Fruit fly (Drosophila melanogaster): Measurements from ENCODE around the gene cact.

cact gene

DNA sequence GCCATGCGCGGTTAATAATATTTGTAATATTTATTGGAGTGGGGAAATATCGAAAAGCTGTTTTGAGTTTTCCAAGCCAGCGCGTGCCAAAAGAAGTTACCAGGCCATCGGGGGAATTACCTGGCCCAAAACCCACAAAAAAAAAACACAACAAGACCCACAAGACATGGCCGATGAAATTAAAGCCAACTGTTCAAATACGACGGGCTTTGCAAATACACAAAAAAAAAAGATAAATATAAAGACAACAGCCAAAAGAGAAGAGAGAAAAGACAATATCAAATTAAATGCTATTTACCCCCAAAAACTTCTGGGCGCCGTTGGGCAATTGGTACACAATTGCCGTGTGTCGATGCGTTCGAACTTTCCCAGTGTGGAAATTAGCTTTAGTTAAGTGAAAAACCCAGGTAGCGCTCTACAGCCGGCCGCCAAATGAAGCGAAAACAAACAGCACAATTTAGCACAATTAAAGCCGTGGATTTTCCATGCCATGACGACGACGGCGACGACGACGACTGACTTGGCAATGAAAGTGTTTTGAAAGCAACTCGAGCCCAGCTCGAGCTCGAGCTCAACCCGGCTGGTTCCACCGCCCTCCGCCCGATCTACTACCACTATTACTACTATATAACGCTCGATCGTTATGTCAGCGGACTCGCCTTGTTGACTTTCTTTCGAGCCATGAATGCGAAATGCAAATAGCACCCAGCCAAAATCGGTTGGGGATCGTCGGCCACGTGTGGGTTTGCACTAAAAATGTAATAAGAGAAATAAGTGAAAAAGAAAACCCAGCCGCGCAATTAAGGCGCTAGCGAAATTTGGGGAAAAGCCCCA lies 8.0 kb downstream of the cact start (continued):
- TF ChIP-seq BtbVII (GFP tag; optimal IDR thresholded peaks at IDR 0.05) (peak; percentile 63), ab (GFP tag; optimal IDR thresholded peaks at IDR 0.05) (no peak), Nf-YC (tag; optimal IDR thresholded peaks at IDR 0.05) (no peak), pita (GFP tag; optimal IDR thresholded peaks at IDR 0.05) (no peak), disco-r (GFP tag; optimal IDR thresholded peaks at IDR 0.05) (no peak), tap (tag; optimal IDR thresholded peaks at IDR 0.05) (no peak), nmo (GFP tag; optimal IDR thresholded peaks at IDR 0.05) (no peak), CG18619 (GFP tag; optimal IDR thresholded peaks at IDR 0.05) (peak; percentile 40), CG1647 (GFP tag; optimal IDR thresholded peaks at IDR 0.05) (peak; percentile 37), CG10209 (GFP tag; optimal IDR thresholded peaks at IDR 0.05) (peak; percentile 20), br (optimal IDR thresholded peaks at IDR 0.05) (no peak), CG7786 (GFP tag; optimal IDR thresholded peaks at IDR 0.05) (peak; percentile 0), ash1 (GFP tag; optimal IDR thresholded peaks at IDR 0.05) (no peak), CG17186 (GFP tag; optimal IDR thresholded peaks at IDR 0.05) (no peak), CG12659 (GFP tag; optimal IDR thresholded peaks at IDR 0.05) (peak; percentile 51), ken (GFP tag; IDR thresholded peaks at IDR 0.05) (0 out of 3 replicates have a peak, but pooled peaks have one; percentile 13), CG31441 (GFP tag; IDR thresholded peaks at IDR 0.05) (peak; percentile 24; the same call in 1 of the 2 replicates), CG18476 (GFP tag; optimal IDR thresholded peaks at IDR 0.05) (peak; percentile 6), CG13775 (GFP tag; optimal IDR thresholded peaks at IDR 0.05) (no peak), CG4854 (GFP tag; optimal IDR thresholded peaks at IDR 0.05) (no peak), run (tag; optimal IDR thresholded peaks at IDR 0.05) (no peak), Lpt (GFP tag; optimal IDR thresholded peaks at IDR 0.05) (no peak), grn (GFP tag; optimal IDR thresholded peaks at IDR 0.05) (peak; percentile 13), sob (GFP tag; IDR thresholded peaks at IDR 0.05) (peak; percentile 38; the same call in 1 of the 2 replicates), CG12391 (tag; optimal IDR thresholded peaks at IDR 0.05) (peak; percentile 1), Hsf (GFP tag; optimal IDR thresholded peaks at IDR 0.05) (no peak), bowl (GFP tag; IDR thresholded peaks at IDR 0.05) (peak; percentile 4; the same call in 1 of the 2 replicates), yki (optimal IDR thresholded peaks at IDR 0.05) (no peak), CG15011 (GFP tag; optimal IDR thresholded peaks at IDR 0.05) (peak; percentile 40), Abd-B (GFP tag; optimal IDR thresholded peaks at IDR 0.05) (no peak), Asciz (GFP tag; optimal IDR thresholded peaks at IDR 0.05) (peak; percentile 32), CG3163 (GFP tag; optimal IDR thresholded peaks at IDR 0.05) (peak; percentile 12), stc (GFP tag; IDR thresholded peaks at IDR 0.05) (peak; percentile 43; the same call in 1 of the 2 replicates), CG6813 (GFP tag; optimal IDR thresholded peaks at IDR 0.05) (peak; percentile 60), Gsc (GFP tag; IDR thresholded peaks at IDR 0.05) (no peak), chm (GFP tag; IDR thresholded peaks at IDR 0.05) (0 out of 2 replicates have a peak, but pooled peaks have one; percentile 38), crp (GFP tag; optimal IDR thresholded peaks at IDR 0.05) (no peak), YL-1 (GFP tag; optimal IDR thresholded peaks at IDR 0.05) (peak; percentile 44), CG4424 (GFP tag; optimal IDR thresholded peaks at IDR 0.05) (no peak), Atf-2 (GFP tag; optimal IDR thresholded peaks at IDR 0.05) (no peak), klu (GFP tag; IDR thresholded peaks at IDR 0.05) (no peak), odd (GFP tag; optimal IDR thresholded peaks at IDR 0.05) (peak; percentile 72), Fer3 (tag; optimal IDR thresholded peaks at IDR 0.05) (peak; percentile 43), Ada2b (GFP tag; IDR thresholded peaks at IDR 0.05) (0 out of 2 replicates have a peak, but pooled peaks have one; percentile 21), sug (tag; optimal IDR thresholded peaks at IDR 0.05) (no peak), CG8290 (GFP tag; optimal IDR thresholded peaks at IDR 0.05) (no peak), CG8290 (tag; optimal IDR thresholded peaks at IDR 0.05) (peak in 1 of 2 experiments; percentile 35), CG13894 (tag; optimal IDR thresholded peaks at IDR 0.05) (peak; percentile 4), Meics (GFP tag; optimal IDR thresholded peaks at IDR 0.05) (peak; percentile 55), CG12071 (GFP tag; optimal IDR thresholded peaks at IDR 0.05) (peak; percentile 36)

Measured in whole organism, embryonic.